Worm (Caenorhabditis elegans): ENCODE measurements around the gene cutl-21.
A peak's percentile ranks its signal among the peaks of the same experiment; 100 is the strongest.

Gene cutl-21

ce11 chrX:982598-982997 lies 21.5 kb upstream of the cutl-21 start:
- TF ChIP-seq pat-9 (tag; optimal IDR thresholded peaks at IDR 0.05), result no peak
- TF ChIP-seq gmeb-2 (tag; optimal IDR thresholded peaks at IDR 0.05), result no peak
- TF ChIP-seq elt-4 (tag; optimal IDR thresholded peaks at IDR 0.05), result no peak
- TF ChIP-seq ceh-48 (tag; optimal IDR thresholded peaks at IDR 0.05), result no peak
- TF ChIP-seq F13H6.1 (tag; optimal IDR thresholded peaks at IDR 0.05), result no peak
- TF ChIP-seq nfya-1 (tag; optimal IDR thresholded peaks at IDR 0.05), result no peak
- TF ChIP-seq C08G9.2 (tag; optimal IDR thresholded peaks at IDR 0.05), result no peak

- TF ChIP-seq fkh-10 (GFP tag; optimal IDR thresholded peaks at IDR 0.05) (no peak), ceh-9 (tag; optimal IDR thresholded peaks at IDR 0.05) (no peak), sox-4 (tag; optimal IDR thresholded peaks at IDR 0.05) (peak; percentile 18), elt-4 (tag; optimal IDR thresholded peaks at IDR 0.05) (peak; percentile 61), eyg-1 (tag; optimal IDR thresholded peaks at IDR 0.05) (no peak), ahr-1 (tag; optimal IDR thresholded peaks at IDR 0.05) (no peak), ref-2 (tag; optimal IDR thresholded peaks at IDR 0.05) (peak; percentile 19), sdc-2 (tag; optimal IDR thresholded peaks at IDR 0.05) (peak; percentile 22), ceh-31 (tag; optimal IDR thresholded peaks at IDR 0.05) (no peak), ceh-34 (tag; optimal IDR thresholded peaks at IDR 0.05) (peak; percentile 20), mec-3 (tag; optimal IDR thresholded peaks at IDR 0.05; ENCODE audit: borderline replicate concordance) (no peak)
Observed at ce11 chrX:986463-986862, 17.7 kb upstream of the cutl-21 start.

ce11 chrX:991274-991673 lies 12.9 kb upstream of the cutl-21 start, which contains the start of the genes C09E10.3 and dgk-1:
Gene C09E10.3, minus strand, starts transcription at chrX:991374.
Gene dgk-1, minus strand, starts transcription at chrX:991456.
- TF ChIP-seq ttx-3 (tag; optimal IDR thresholded peaks at IDR 0.05) (no peak), lin-11 (tag; optimal IDR thresholded peaks at IDR 0.05) (no peak), odd-2 (tag; optimal IDR thresholded peaks at IDR 0.05) (no peak), unc-3 (GFP tag; conservative IDR thresholded peaks at IDR 0.05) (no peak), unc-3 (tag; optimal IDR thresholded peaks at IDR 0.05) (no peak), ceh-34 (tag; optimal IDR thresholded peaks at IDR 0.05) (no peak), ceh-30 (tag; optimal IDR thresholded peaks at IDR 0.05) (no peak), rnt-1 (tag; optimal IDR thresholded peaks at IDR 0.05) (no peak), ztf-16 (tag; optimal IDR thresholded peaks at IDR 0.05) (no peak), F13H6.1 (tag; optimal IDR thresholded peaks at IDR 0.05) (no peak), ceh-45 (GFP tag; IDR thresholded peaks at IDR 0.05) (no peak), unc-55 (GFP tag; optimal IDR thresholded peaks at IDR 0.05) (no peak), elt-2 (tag; optimal IDR thresholded peaks at IDR 0.05) (no peak), ceh-31 (tag; optimal IDR thresholded peaks at IDR 0.05) (no peak), ceh-2 (tag; optimal IDR thresholded peaks at IDR 0.05) (no peak), madf-2 (tag; optimal IDR thresholded peaks at IDR 0.05) (no peak)

DNA sequence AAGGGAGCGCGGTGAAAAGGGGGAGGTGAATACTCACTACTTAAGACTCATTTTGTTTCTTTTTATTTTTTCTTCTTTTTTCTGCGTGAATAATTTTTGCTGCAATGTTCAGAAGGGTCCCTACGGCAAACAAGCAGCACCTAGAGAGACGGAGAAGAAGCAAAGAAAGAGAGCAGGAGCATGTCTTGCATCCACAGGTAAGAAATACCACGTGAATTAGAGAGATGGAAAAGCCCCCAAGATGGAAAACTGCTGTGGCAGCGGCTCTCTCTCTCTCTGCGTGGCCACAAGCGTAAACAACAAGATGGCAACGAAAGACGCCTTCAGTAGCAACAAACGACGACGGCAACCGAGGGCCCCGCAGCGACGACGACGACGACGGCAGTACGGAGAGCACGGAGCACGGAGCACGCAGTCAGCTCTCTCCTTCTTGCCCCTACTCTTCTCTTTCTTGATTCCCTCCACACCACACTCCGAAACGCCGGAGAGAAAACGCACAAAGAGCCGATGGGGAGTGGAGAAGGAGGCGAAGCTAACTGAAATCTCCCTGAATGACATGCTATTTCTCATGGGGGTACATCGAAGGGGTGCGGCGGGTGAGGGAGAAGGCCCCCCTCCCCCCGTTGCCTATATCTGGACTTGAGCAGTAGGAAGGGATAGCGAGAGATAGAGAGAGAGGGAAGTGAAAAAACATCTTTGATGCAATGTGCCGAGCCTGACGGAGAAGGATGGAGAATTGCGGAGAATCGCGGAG lies 11.3 kb upstream of the cutl-21 start:
- peak; percentile 55 for TF ChIP-seq C08G9.2 (tag; optimal IDR thresholded peaks at IDR 0.05)
- no peak for TF ChIP-seq nhr-232 (tag; optimal IDR thresholded peaks at IDR 0.05)
- TF ChIP-seq fkh-10 (GFP tag; optimal IDR thresholded peaks at IDR 0.05), result no peak
- TF ChIP-seq nfya-1 (tag; optimal IDR thresholded peaks at IDR 0.05), result peak; percentile 60
- TF ChIP-seq hlh-30 (tag; optimal IDR thresholded peaks at IDR 0.05; ENCODE audit: insufficient read depth), result no peak
- TF ChIP-seq pat-9 (tag; optimal IDR thresholded peaks at IDR 0.05), result no peak
- no peak for TF ChIP-seq sox-2 (GFP tag; IDR thresholded peaks at IDR 0.05)
- no peak for TF ChIP-seq sox-4 (tag; optimal IDR thresholded peaks at IDR 0.05)
- no peak for TF ChIP-seq lin-11 (tag; optimal IDR thresholded peaks at IDR 0.05)
- no peak for TF ChIP-seq fax-1 (tag; optimal IDR thresholded peaks at IDR 0.05)
- TF ChIP-seq fkh-6 (tag; optimal IDR thresholded peaks at IDR 0.05), result peak; percentile 37
- no peak for TF ChIP-seq hlh-15 (tag; optimal IDR thresholded peaks at IDR 0.05)
- TF ChIP-seq ceh-30 (tag; optimal IDR thresholded peaks at IDR 0.05), result no peak
- no peak for TF ChIP-seq zip-5 (tag; optimal IDR thresholded peaks at IDR 0.05)
- peak; percentile 81 for TF ChIP-seq tbx-2 (tag; optimal IDR thresholded peaks at IDR 0.05)
- TF ChIP-seq odd-2 (tag; optimal IDR thresholded peaks at IDR 0.05), result no peak
- TF ChIP-seq tbx-7 (tag; optimal IDR thresholded peaks at IDR 0.05), result peak; percentile 39
- TF ChIP-seq ets-4 (tag; optimal IDR thresholded peaks at IDR 0.05), result no peak
- peak; percentile 34 for TF ChIP-seq lim-6 (tag; optimal IDR thresholded peaks at IDR 0.05)
- TF ChIP-seq che-1 (tag; optimal IDR thresholded peaks at IDR 0.05), result no peak
- TF ChIP-seq nhr-11 (tag; optimal IDR thresholded peaks at IDR 0.05), result no peak
- TF ChIP-seq pha-4 (tag; optimal IDR thresholded peaks at IDR 0.05), result no peak
- no peak for TF ChIP-seq eyg-1 (tag; optimal IDR thresholded peaks at IDR 0.05)
- no peak for TF ChIP-seq elt-4 (tag; optimal IDR thresholded peaks at IDR 0.05)
- TF ChIP-seq pha-2 (tag; optimal IDR thresholded peaks at IDR 0.05), result no peak
- peak; percentile 48 for TF ChIP-seq K09A11.1 (tag; optimal IDR thresholded peaks at IDR 0.05; ENCODE audit: insufficient read depth)
